Worm (Caenorhabditis elegans): ENCODE results near the gene rnr-2.

rnr-2 gene

ce11 chrIII:4058643-4059042 lies 36.1 kb downstream of the rnr-2 start, which contains the start of gene his-69:
Gene his-69, minus strand, starts transcription at chrIII:4058743.
- TF ChIP-seq nhr-120 (GFP tag; IDR thresholded peaks at IDR 0.05) (no peak), mel-28 (tag; optimal IDR thresholded peaks at IDR 0.05; ENCODE audit: borderline replicate concordance) (no peak), dpl-1 (GFP tag; optimal IDR thresholded peaks at IDR 0.05) (no peak), nfya-2 (GFP tag; IDR thresholded peaks at IDR 0.05) (no peak), Y53F4B.3 (GFP tag; IDR thresholded peaks at IDR 0.05) (no peak), rcor-1 (GFP tag; IDR thresholded peaks at IDR 0.05) (no peak), lin-40 (tag; optimal IDR thresholded peaks at IDR 0.05) (no peak), ZK185.1 (tag; optimal IDR thresholded peaks at IDR 0.05; ENCODE audit: poor library complexity, severe bottlenecking) (no peak), Y67H2A.10 (GFP tag; conservative IDR thresholded peaks at IDR 0.05) (no peak), ztf-26 (tag; optimal IDR thresholded peaks at IDR 0.05) (no peak), egl-18 (GFP tag; IDR thresholded peaks at IDR 0.05) (no peak), madf-10 (tag; optimal IDR thresholded peaks at IDR 0.05) (no peak), F52B5.7 (tag; optimal IDR thresholded peaks at IDR 0.05) (no peak), zfh-2 (GFP tag; conservative IDR thresholded peaks at IDR 0.05) (no peak)

- TF ChIP-seq zim-3 (tag; optimal IDR thresholded peaks at IDR 0.05) (no peak), C17E4.6 (GFP tag; IDR thresholded peaks at IDR 0.05) (no peak), ztf-26 (tag; optimal IDR thresholded peaks at IDR 0.05) (no peak), cebp-1 (GFP tag; IDR thresholded peaks at IDR 0.05) (no peak), cebp-1 (tag; optimal IDR thresholded peaks at IDR 0.05) (no peak), fkh-3 (tag; optimal IDR thresholded peaks at IDR 0.05) (no peak), K12H6.12 (tag; optimal IDR thresholded peaks at IDR 0.05) (no peak), mel-28 (tag; optimal IDR thresholded peaks at IDR 0.05; ENCODE audit: borderline replicate concordance) (no peak), attf-5 (GFP tag; optimal IDR thresholded peaks at IDR 0.05) (no peak), ccch-3 (GFP tag; optimal IDR thresholded peaks at IDR 0.05) (no peak), F49E8.2 (tag; optimal IDR thresholded peaks at IDR 0.05; ENCODE audit: insufficient read depth) (no peak), ama-1 (optimal IDR thresholded peaks at IDR 0.05) (no peak), ama-1 (GFP tag; optimal IDR thresholded peaks at IDR 0.05) (no peak), lin-54 (GFP tag; optimal IDR thresholded peaks at IDR 0.05) (peak; percentile 57), ztf-3 (GFP tag; optimal IDR thresholded peaks at IDR 0.05) (no peak), sdz-38 (tag; optimal IDR thresholded peaks at IDR 0.05) (no peak), mcd-1 (GFP tag; IDR thresholded peaks at IDR 0.05) (peak; percentile 78), ceh-27 (GFP tag; optimal IDR thresholded peaks at IDR 0.05) (no peak), madf-10 (tag; optimal IDR thresholded peaks at IDR 0.05) (no peak), lin-35 (GFP tag; optimal IDR thresholded peaks at IDR 0.05) (peak in 1 of 3 experiments; percentile 58), ztf-25 (GFP tag; IDR thresholded peaks at IDR 0.05) (no peak), dpl-1 (GFP tag; optimal IDR thresholded peaks at IDR 0.05) (peak; percentile 34), F23B12.7 (tag; optimal IDR thresholded peaks at IDR 0.05; ENCODE audit: insufficient read depth) (no peak), efl-1 (GFP tag; optimal IDR thresholded peaks at IDR 0.05) (peak; percentile 64), bed-1 (GFP tag; IDR thresholded peaks at IDR 0.05) (no peak), ztf-28 (GFP tag; IDR thresholded peaks at IDR 0.05) (no peak), B0035.1 (tag; optimal IDR thresholded peaks at IDR 0.05) (no peak), Y56A3A.18 (GFP tag; IDR thresholded peaks at IDR 0.05) (no peak), mxl-1 (tag; optimal IDR thresholded peaks at IDR 0.05) (no peak)
Observed at ce11 chrIII:4057894-4058293, 36.8 kb downstream of the rnr-2 start, which contains the start of gene rcq-5. Gene rcq-5, minus strand, starts transcription at chrIII:4057976.
